Worm (Caenorhabditis elegans): ENCODE results near the gene nspb-8.

The nspb-8 gene

DNA sequence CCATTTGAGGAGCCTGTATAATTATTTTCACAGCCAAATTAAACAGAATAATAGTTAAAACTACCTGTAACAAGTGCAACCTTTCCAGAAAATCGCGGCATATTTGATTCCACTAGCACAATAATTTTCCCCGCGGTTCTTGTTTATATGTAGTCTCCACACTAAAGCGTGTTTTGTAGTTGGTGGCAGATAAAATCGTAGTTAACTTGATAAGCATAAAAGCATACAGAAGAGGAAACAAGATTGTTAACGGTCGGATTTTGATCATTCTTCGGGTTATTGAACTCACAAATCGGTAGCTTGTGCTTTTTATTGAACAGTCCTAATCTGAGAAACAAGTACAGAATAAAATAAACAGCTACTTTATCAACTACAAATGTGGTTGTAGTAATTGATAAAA, 7.0 kb upstream of the nspb-8 start, which contains the start of gene C01G12.5:
Gene C01G12.5 (minus strand): TSS at position 101 of the 400 bp plus-strand sequence.
- TF ChIP-seq cog-1 (tag; optimal IDR thresholded peaks at IDR 0.05) (no peak), flt-1 (GFP tag; IDR thresholded peaks at IDR 0.05) (no peak), ref-1 (GFP tag; conservative IDR thresholded peaks at IDR 0.05) (no peak), med-1 (GFP tag; optimal IDR thresholded peaks at IDR 0.05; ENCODE audit: insufficient read depth) (no peak), ztf-23 (GFP tag; IDR thresholded peaks at IDR 0.05) (no peak), tab-1 (GFP tag; IDR thresholded peaks at IDR 0.05) (no peak), ztf-29 (GFP tag; IDR thresholded peaks at IDR 0.05) (no peak), klf-2 (GFP tag; conservative IDR thresholded peaks at IDR 0.05) (no peak), T22C8.4 (GFP tag; IDR thresholded peaks at IDR 0.05) (no peak)

DNA sequence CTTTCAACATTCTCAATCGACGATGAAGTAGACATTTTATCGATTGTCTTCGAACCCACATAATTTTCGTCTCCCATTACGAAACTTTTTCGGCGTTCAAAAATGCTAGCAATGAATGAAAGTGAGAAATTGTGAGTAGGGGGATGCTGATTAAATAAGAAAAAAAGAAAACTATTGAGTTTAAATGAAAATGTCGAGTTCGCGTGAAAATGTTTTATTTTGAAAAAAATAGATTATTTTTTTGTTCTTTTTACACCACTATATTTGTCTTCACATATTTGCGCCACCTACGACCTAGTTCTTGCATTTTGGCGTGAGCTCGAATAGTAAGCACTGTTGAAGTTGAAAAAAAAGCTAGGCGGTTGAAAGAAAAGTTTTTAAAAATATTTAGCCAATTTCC, 1.8 kb upstream of the nspb-8 start, which contains the start of gene C01G12.3:
Gene C01G12.3 (minus strand): TSS at position 101 of the 400 bp plus-strand sequence.
- no peak for TF ChIP-seq tab-1 (GFP tag; IDR thresholded peaks at IDR 0.05)
- TF ChIP-seq klf-2 (GFP tag; conservative IDR thresholded peaks at IDR 0.05) = no peak
- no peak for TF ChIP-seq ref-1 (GFP tag; conservative IDR thresholded peaks at IDR 0.05)
- TF ChIP-seq cog-1 (tag; optimal IDR thresholded peaks at IDR 0.05) = no peak
- no peak for TF ChIP-seq ztf-23 (GFP tag; IDR thresholded peaks at IDR 0.05)
- no peak for TF ChIP-seq flt-1 (GFP tag; IDR thresholded peaks at IDR 0.05)
- no peak for TF ChIP-seq med-1 (GFP tag; optimal IDR thresholded peaks at IDR 0.05; ENCODE audit: insufficient read depth)
- TF ChIP-seq ztf-29 (GFP tag; IDR thresholded peaks at IDR 0.05) = no peak
- no peak for TF ChIP-seq T22C8.4 (GFP tag; IDR thresholded peaks at IDR 0.05)

DNA sequence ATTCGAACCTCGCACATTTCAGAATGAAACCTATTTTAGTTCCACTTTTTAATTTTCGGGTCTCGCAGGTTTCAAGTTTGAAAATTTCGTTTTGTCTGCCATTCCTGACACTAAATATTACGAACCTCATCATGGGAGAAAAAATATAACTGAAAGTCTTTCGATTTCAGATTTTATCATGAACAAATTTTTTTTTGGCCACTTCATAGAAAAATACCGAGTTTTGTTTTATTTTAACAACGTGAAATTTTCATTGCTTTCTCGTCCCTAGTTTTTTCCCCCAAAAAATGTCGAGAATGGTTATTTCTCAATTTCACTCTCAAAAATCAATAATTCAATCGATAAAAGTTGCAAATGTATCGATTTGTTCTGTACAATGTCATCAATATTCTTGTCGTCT, 1.7 kb downstream of the nspb-8 start, which contains the start of gene C01G12.9:
Gene C01G12.9 (plus strand): TSS at position 301 of the 400 bp plus-strand sequence.
- TF ChIP-seq klf-2 (GFP tag; conservative IDR thresholded peaks at IDR 0.05) (no peak), T22C8.4 (GFP tag; IDR thresholded peaks at IDR 0.05) (no peak), ztf-23 (GFP tag; IDR thresholded peaks at IDR 0.05) (no peak), flt-1 (GFP tag; IDR thresholded peaks at IDR 0.05) (no peak), med-1 (GFP tag; optimal IDR thresholded peaks at IDR 0.05; ENCODE audit: insufficient read depth) (no peak), ref-1 (GFP tag; conservative IDR thresholded peaks at IDR 0.05) (no peak), tab-1 (GFP tag; IDR thresholded peaks at IDR 0.05) (no peak), ztf-29 (GFP tag; IDR thresholded peaks at IDR 0.05) (no peak), cog-1 (tag; optimal IDR thresholded peaks at IDR 0.05) (no peak)

ce11 chrII:14578013-14578412, 2.4 kb downstream of the nspb-8 start, which contains the start of gene nspb-7:
TSS of gene nspb-7 (plus strand) at chrII:14578313.
- no peak for TF ChIP-seq ref-1 (GFP tag; conservative IDR thresholded peaks at IDR 0.05)
- no peak for TF ChIP-seq T22C8.4 (GFP tag; IDR thresholded peaks at IDR 0.05)
- TF ChIP-seq cog-1 (tag; optimal IDR thresholded peaks at IDR 0.05) = no peak
- no peak for TF ChIP-seq klf-2 (GFP tag; conservative IDR thresholded peaks at IDR 0.05)
- no peak for TF ChIP-seq tab-1 (GFP tag; IDR thresholded peaks at IDR 0.05)
- TF ChIP-seq ztf-23 (GFP tag; IDR thresholded peaks at IDR 0.05) = no peak
- no peak for TF ChIP-seq ztf-29 (GFP tag; IDR thresholded peaks at IDR 0.05)
- no peak for TF ChIP-seq flt-1 (GFP tag; IDR thresholded peaks at IDR 0.05)
- TF ChIP-seq med-1 (GFP tag; optimal IDR thresholded peaks at IDR 0.05; ENCODE audit: insufficient read depth) = no peak

DNA sequence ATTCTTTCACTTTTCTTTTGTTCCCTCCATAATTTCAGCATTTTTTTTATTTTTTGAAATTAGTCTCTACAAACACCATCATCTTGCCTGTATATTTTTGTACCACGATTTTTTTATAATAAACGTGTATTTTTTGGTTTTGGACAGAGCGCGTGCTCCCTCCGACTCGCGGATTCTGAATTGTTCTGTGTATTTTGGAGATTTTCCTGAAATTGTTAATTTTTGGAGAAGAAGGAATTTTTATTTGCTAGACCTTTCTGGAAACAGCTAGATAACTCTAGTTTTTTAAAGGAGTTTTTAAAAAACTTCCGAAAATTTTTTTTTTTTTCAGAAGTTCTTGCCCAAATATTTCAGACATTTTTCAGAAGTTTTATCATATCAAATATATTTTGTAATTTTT, 4.0 kb downstream of the nspb-8 start, which contains the start of gene C01G12.13:
Gene C01G12.13 (plus strand): TSS at position 301 of the 400 bp plus-strand sequence.
- no peak for TF ChIP-seq klf-2 (GFP tag; conservative IDR thresholded peaks at IDR 0.05)
- no peak for TF ChIP-seq med-1 (GFP tag; optimal IDR thresholded peaks at IDR 0.05; ENCODE audit: insufficient read depth)
- no peak for TF ChIP-seq ztf-29 (GFP tag; IDR thresholded peaks at IDR 0.05)
- no peak for TF ChIP-seq flt-1 (GFP tag; IDR thresholded peaks at IDR 0.05)
- no peak for TF ChIP-seq ztf-23 (GFP tag; IDR thresholded peaks at IDR 0.05)
- no peak for TF ChIP-seq T22C8.4 (GFP tag; IDR thresholded peaks at IDR 0.05)
- no peak for TF ChIP-seq tab-1 (GFP tag; IDR thresholded peaks at IDR 0.05)
- TF ChIP-seq ref-1 (GFP tag; conservative IDR thresholded peaks at IDR 0.05) = no peak

- TF ChIP-seq ztf-29 (GFP tag; IDR thresholded peaks at IDR 0.05) (no peak), ztf-23 (GFP tag; IDR thresholded peaks at IDR 0.05) (no peak), T22C8.4 (GFP tag; IDR thresholded peaks at IDR 0.05) (no peak), cog-1 (tag; optimal IDR thresholded peaks at IDR 0.05) (no peak), klf-2 (GFP tag; conservative IDR thresholded peaks at IDR 0.05) (no peak), tab-1 (GFP tag; IDR thresholded peaks at IDR 0.05) (no peak), flt-1 (GFP tag; IDR thresholded peaks at IDR 0.05) (no peak), med-1 (GFP tag; optimal IDR thresholded peaks at IDR 0.05; ENCODE audit: insufficient read depth) (no peak), ref-1 (GFP tag; conservative IDR thresholded peaks at IDR 0.05) (no peak)
Observed at ce11 chrII:14574790-14575189, 5.7 kb downstream of the nspb-8 start.

DNA sequence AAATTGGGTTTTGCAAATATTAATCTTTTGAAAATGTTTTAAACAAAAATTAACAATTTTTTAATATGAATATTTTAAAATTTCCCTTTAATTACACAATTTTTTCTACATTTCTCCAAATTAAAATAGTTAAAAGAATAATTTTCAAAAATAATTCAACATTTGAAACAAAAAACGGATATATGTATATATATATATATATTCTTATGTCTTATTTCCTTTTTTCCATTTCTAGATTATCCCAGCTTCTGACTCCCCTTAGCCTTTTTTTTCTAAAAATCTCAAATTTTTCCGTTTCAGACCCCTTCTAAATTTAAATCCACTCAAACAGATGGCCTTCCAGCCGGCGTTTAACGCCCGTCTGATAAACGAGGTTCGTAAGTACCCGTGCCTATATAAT, 7.1 kb downstream of the nspb-8 start, which contains the start of gene madf-5:
Gene madf-5 (plus strand): TSS at position 301 of the 400 bp plus-strand sequence.
- TF ChIP-seq flt-1 (GFP tag; IDR thresholded peaks at IDR 0.05) (no peak), ztf-23 (GFP tag; IDR thresholded peaks at IDR 0.05) (no peak), cog-1 (tag; optimal IDR thresholded peaks at IDR 0.05) (no peak), ztf-29 (GFP tag; IDR thresholded peaks at IDR 0.05) (no peak), med-1 (GFP tag; optimal IDR thresholded peaks at IDR 0.05; ENCODE audit: insufficient read depth) (no peak), ref-1 (GFP tag; conservative IDR thresholded peaks at IDR 0.05) (no peak), tab-1 (GFP tag; IDR thresholded peaks at IDR 0.05) (no peak), klf-2 (GFP tag; conservative IDR thresholded peaks at IDR 0.05) (no peak), T22C8.4 (GFP tag; IDR thresholded peaks at IDR 0.05) (no peak)

ce11 chrII:14570541-14571160, 9.8 kb downstream of the nspb-8 start:
- TF ChIP-seq T22C8.4 (GFP tag; IDR thresholded peaks at IDR 0.05) (no peak), cog-1 (tag; optimal IDR thresholded peaks at IDR 0.05) (no peak), ztf-23 (GFP tag; IDR thresholded peaks at IDR 0.05) (no peak), klf-2 (GFP tag; conservative IDR thresholded peaks at IDR 0.05) (no peak), med-1 (GFP tag; optimal IDR thresholded peaks at IDR 0.05; ENCODE audit: insufficient read depth) (no peak), tab-1 (GFP tag; IDR thresholded peaks at IDR 0.05) (no peak)

ce11 chrII:14569322-14569721, 11.1 kb downstream of the nspb-8 start:
- TF ChIP-seq med-1 (GFP tag; optimal IDR thresholded peaks at IDR 0.05; ENCODE audit: insufficient read depth) = no peak

Measured in whole organism, midembryonic.